Worm (Caenorhabditis elegans) whole organism, dauer: ENCODE measurements around the gene K03D3.5.
"Not testable (repeated sequence)": the region's sequence is repeated elsewhere in the genome, so short reads cannot be mapped to it uniquely, and the experiment has no call there.

Experiments used
- unc-62 ChIP-seq: sonication (generic microtip); optimal IDR thresholded peaks from 2 replicates; lab custom pipeline; 2017; ENCODE audit warnings: missing biosample characterization, missing genetic modification reagents, missing genetic modification characterization

Gene K03D3.5

DNA sequence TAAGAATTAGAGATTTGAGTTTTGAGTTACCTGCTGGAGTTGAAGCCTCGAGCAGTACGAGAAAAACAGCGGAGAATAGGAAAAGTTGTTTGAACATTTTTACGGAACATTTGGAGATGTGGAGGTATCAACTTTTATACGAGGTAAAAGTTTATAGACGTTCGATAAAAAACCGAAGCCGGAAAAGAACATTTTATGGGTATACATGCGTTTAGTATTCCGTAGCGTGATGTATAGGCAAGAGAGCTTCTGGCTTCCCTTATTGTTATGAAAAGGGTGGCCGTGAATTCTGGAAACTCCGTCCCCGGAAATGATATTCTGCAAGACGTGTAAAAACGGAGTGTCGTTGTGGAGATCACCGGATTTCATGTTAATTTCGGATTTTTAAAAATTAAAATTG, at the start of gene K03D3.5:
Gene K03D3.5 (minus strand): TSS at position 101 of the 400 bp plus-strand sequence.
- no peak for TF ChIP-seq unc-62 (GFP tag; lab: Kevin White, UChicago)

DNA sequence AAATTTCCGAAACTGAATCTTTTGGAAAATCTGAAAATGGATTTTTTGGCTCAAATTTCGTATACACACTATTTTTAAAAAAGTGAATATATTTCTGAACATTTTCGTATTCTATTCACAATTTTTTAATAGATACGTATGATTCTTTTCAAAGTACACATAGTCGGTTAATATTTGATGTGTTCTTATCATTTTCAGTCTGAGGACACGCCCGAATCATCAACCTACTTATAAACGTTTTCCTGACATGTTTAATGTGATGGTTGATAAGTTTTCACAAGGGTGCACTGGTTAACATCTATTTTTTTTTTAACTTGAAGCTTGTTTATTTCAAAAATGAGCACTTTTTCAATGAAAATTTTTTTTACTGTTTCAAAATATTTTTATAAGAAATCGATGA, 44.3 kb upstream of the K03D3.5 start:
- TF ChIP-seq unc-62 (GFP tag; lab: Kevin White, UChicago) = no peak

DNA sequence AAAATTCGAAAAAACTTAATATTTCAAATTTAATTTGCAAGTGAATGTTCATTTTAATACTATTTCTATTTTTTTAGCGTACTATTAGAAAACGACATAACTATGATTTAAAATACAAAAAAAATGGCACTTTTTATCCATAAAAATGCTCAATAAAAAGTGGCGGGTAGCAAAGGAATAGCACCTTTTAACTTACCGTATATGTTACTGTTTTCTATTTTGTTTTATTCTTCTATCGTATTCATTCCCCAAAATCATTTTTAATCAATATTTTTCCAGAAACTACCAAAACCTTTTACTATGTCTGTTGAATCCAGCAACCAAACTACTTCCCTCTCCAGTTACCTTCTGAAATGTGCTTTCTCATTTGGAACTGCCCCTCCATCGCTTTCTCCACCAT, 30.4 kb upstream of the K03D3.5 start, which contains the start of gene C35D6.4:
Gene C35D6.4 (plus strand): TSS at position 301 of the 400 bp plus-strand sequence.
- no peak for TF ChIP-seq unc-62 (GFP tag; lab: Kevin White, UChicago)

DNA sequence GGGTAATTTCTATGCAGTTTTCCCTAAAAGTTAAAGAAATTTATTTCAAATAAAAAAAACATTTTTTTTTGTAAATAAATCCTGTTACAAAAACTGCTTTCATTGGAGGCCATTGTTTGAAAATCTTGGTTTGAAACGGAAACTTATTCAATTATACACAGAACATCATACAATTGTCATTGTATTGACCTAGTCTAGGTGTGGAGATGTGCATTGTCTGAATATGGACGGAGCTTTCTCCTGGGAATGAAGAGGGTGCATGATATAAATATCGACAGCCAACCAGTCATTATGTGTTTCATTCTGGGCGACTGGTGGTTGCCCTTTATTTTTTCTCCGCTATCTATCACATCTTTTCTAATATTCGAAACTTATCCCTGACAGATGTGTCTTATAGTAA, 26.2 kb upstream of the K03D3.5 start, which contains the start of gene C35D6.3:
Gene C35D6.3 (plus strand): TSS at position 301 of the 400 bp plus-strand sequence.
- no peak for TF ChIP-seq unc-62 (GFP tag; lab: Kevin White, UChicago)

DNA sequence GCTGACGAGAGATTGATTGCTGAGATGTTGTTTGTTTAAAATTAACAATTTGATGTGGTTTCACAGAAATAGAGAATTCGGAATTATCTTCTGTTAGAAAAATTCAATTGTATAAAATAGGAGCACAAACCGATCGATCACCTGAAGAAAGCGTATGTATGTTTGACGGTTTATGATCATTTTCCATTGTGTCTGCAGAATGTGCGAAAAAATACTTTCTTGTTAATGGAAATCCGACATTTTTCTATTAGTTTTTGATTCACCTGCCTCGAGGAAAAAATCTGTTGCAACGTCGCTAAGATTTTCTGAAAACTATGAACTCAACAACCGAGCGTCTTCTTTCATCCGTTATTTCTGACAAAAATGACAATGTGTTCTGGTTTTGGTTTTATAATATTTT, 16.4 kb upstream of the K03D3.5 start, which contains the start of gene C35D6.13:
Gene C35D6.13 (plus strand): TSS at position 301 of the 400 bp plus-strand sequence.
- no peak for TF ChIP-seq unc-62 (GFP tag; lab: Kevin White, UChicago)

DNA sequence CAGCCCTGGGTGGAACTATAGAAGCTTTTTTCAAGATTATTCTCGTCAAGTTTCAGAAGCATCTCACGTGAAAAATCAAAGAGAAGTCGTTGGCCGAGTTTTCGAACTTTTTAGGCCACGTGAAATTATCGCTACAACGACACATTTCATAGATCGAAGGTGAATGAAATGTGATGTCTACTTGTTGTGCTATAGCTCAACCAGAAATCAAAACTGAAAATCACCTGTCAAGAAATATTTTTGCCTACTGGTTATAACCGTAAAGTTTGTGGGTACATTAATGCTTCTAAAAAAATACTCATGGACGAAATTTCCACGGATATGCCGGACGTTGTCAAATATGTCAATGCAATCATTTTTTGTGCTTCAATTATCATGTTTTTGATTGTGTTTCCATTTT, 14.7 kb upstream of the K03D3.5 start, which contains the start of gene srz-38:
Gene srz-38 (plus strand): TSS at position 301 of the 400 bp plus-strand sequence.
- no peak for TF ChIP-seq unc-62 (GFP tag; lab: Kevin White, UChicago)

DNA sequence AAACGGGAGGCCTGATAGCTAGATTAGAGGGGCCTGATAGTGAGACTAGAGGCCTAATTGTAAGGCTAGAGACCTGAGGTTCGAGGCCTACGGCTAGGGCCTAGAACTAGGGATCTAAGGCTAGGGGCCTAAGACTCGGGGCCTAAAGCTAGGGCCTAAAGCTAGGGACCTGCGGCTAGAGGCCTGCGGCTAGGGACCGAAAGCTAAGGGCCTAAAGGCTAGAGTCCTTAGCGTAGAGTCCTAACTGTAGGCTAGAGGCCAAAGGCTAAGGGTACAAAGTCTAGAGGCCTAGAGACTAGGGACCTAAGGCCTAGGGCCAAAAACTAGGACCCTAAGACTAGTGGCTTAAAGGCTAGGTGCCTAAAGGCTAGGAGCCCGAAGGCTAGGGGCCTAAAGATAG, 12.8 kb upstream of the K03D3.5 start:
- no peak for TF ChIP-seq unc-62 (GFP tag; lab: Kevin White, UChicago)

DNA sequence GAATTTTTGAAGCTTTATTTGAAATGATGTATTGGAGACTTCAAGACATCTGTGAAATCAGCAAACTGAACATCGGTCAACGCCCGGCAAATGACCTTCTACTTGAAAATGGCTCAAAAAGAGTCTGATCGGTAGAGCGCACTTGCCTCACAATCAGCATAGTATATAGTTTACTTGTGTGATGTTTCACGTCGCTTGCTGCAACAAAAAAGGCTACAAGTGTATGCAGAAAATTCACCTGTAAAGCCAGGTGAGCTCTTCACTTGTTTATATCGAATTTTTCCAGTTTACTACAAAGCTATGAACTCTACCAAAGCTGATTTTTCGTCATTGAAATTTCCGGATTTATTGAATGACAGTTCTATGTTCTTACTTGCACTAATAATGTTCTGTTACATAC, 12.3 kb upstream of the K03D3.5 start, which contains the start of gene srz-71:
Gene srz-71 (plus strand): TSS at position 301 of the 400 bp plus-strand sequence.
- TF ChIP-seq unc-62 (GFP tag; lab: Kevin White, UChicago) = no peak

DNA sequence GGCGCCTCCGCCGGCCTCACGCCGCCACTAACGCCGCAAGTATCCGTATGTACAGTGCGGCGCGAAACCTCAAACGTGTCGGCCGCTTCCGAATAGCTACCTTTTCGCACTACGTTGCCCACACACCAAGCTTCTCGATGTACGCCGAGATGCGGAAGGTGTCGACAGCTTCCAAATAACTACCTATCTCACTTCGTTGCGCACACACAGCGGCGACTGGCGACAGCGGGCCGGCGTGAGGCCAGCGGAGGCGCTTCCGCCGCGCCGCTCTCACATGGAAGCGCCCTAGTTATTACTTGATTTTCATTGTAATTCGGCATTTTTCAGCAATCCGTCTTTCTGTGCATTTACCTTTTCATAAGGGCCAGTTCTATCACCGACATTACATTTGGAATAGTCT, 10.2 kb upstream of the K03D3.5 start:
- no peak for TF ChIP-seq unc-62 (GFP tag; lab: Kevin White, UChicago)

DNA sequence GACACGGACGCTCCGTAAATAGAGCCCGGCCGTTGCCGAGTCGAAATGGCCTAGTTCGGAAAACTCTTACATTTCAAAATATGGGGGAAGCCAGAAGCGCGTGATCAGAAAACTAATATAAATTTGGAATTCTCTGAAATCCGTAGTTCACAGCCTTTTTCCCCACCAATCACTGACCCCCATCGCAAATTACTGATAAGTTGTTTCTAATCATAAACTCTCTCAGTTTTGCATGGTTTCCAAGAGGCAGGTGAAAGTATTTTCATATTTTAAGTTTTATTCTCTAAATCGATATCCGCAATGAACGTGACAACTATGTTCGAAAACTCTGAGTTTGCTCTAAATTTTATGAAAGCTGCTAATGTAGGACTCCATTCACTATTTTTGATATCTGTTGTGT, 8.8 kb upstream of the K03D3.5 start, which contains the start of gene srz-74:
Gene srz-74 (plus strand): TSS at position 301 of the 400 bp plus-strand sequence.
- no peak for TF ChIP-seq unc-62 (GFP tag; lab: Kevin White, UChicago)

DNA sequence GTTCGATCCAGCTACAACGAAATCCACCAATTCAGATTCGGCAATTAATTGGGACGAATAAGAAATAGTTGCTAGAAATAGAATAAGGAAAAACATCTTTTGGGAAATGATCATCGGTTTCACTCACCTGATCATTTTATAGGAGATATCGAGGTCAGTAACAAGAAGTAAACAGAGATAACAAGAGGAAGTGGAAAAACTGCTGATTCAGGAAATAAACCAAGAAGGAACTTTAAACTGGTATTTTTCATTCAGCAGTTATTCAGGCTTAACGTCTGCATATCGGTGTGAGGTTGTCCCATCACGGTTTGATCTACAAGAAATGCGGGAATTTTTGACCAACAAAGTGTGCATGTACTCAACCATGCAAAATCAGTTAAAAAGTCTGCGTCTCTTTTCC, 8.2 kb upstream of the K03D3.5 start, which contains the start of gene K03D3.2:
Gene K03D3.2 (minus strand): TSS at position 101 of the 400 bp plus-strand sequence.
- no peak for TF ChIP-seq unc-62 (GFP tag; lab: Kevin White, UChicago)

DNA sequence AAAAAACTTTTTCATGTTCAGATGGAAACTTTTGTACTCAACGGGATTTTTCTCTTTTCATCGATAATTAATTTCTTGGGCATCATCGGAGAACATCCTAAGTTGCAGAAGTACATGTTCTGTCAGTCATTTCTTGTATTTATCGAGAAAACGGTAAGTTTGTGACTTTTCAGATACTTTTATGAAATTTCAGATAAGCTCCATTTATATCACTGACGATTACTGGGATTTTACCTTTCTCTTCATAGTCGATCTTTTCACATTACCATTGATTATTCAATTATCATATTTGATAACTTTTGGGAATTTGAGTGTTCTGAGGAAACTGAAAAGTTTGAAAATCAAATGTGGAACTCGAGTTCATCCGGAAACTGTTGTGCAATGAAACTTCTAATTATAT, 4.3 kb upstream of the K03D3.5 start, which contains the start of gene srz-105:
Gene srz-105 (plus strand): TSS at position 301 of the 400 bp plus-strand sequence.
- no peak for TF ChIP-seq unc-62 (GFP tag; lab: Kevin White, UChicago)

DNA sequence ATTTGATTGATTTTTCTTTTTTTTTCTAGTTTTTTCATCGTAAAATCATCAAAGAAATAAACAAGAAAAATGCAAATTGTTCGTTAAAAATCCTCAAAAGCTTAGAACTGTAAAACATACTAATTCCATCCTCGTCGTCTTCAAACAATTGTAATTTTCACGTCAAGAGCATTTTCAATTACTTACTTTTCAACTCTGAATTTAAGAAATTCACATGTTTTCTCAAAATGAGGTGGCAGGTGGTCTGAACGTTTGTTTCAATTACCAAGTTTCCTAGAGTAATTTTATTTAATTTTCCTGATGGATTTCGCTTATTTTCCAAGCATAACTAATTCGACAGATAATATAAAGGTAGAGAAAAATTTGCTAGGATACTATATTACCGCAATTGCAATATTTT, 3.1 kb upstream of the K03D3.5 start, which contains the start of gene srz-104:
Gene srz-104 (plus strand): TSS at position 301 of the 400 bp plus-strand sequence.
- TF ChIP-seq unc-62 (GFP tag; lab: Kevin White, UChicago) = no peak

DNA sequence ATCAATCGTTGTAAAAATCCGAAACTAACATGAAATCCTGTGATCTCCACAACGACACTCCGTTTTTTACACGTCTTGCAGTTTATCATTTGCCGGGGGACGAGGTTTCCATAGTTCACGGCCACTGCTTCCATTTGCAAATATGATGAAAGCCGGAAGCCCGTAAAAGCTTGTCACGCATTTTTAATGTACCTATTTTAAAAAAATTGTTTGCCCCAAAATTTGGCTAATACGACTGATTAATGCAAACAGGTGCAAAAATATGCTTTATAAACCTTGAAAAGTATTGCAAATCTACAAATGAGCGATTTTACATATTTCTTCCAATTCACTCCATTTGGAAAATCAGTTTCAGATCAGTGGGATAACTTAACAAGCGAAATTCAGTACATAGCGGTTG, 556 bp upstream of the K03D3.5 start, which contains the start of gene srz-61:
Gene srz-61 (plus strand): TSS at position 301 of the 400 bp plus-strand sequence.
- TF ChIP-seq unc-62 (GFP tag; lab: Kevin White, UChicago) = no peak

DNA sequence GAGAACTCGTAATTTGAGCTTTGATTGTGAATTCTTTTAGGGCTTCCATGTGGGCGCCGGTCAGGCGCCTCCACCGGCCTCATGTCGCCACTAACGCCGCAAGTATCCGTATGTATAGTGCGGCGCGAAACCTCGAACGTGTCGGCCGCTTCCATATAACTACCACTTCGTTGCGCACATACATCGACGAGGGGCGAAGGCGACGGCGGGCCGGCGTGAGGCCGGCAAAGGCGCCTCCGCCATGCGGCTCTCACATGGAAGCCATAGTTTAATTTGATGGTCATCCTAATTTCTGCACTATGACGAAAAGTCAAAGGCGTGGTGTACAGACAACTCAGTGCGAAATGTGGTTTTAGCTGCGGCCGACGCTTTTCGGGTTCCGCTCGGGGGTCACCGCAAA, 10.2 kb downstream of the K03D3.5 start:
- no peak for TF ChIP-seq unc-62 (GFP tag; lab: Kevin White, UChicago)

DNA sequence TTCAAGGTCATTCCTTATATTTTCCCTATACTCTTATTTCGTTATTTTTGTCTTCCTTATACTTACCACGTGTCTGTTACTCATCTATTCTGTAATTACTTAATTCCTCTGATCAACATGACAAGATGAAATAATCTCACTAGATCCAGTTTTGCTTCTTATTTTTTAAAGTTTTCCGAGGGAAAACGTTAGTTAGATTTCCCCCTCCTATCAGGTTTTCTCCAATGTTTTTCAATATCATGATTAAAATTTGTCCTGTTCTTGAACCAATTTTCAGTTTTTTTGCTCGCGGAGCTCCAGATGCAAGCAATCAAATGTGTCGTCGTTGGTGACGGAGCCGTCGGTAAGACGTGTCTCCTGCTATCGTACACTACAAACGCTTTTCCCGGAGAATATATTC, 12.4 kb downstream of the K03D3.5 start, which contains the start of gene rac-2:
Gene rac-2 (plus strand): TSS at position 301 of the 400 bp plus-strand sequence.
- not testable (repeated sequence) for TF ChIP-seq unc-62 (GFP tag; lab: Kevin White, UChicago)

DNA sequence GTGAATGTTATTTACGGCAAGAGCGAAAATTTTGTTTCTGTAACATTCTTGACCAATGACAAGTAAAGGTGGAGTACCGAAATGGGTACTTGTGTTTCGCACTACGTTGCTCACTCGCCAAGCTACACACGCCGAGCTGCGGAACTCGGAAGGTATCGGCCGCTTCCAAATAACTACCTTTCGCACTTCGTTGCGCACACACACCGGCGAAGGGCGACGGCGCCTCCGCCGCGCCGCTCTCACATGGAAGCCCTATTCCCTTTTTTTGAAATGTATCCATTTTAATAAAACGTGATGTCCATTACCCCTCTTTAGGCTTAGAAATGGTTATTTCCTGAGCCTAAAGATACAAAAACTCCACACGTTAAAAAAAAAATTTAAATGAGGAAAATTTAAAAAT, 13.4 kb downstream of the K03D3.5 start:
- no peak for TF ChIP-seq unc-62 (GFP tag; lab: Kevin White, UChicago)
